Worm (Caenorhabditis elegans) whole organism, L1 larva: ENCODE results near the gene smk-1.

Source experiments
- egl-13 ChIP-seq: sonication (generic microtip); optimal IDR thresholded peaks from 2 replicates; lab custom pipeline; 2016; ENCODE audit warnings: missing genotype, missing genetic modification reagents, missing genetic modification characterization, missing compliant biosample characterization
- elt-2 ChIP-seq: sonication (generic microtip); optimal IDR thresholded peaks from 2 replicates; lab custom pipeline; 2016; ENCODE audit warnings: missing genetic modification characterization, mild to moderate bottlenecking, inconsistent platforms, missing compliant biosample characterization, missing genetic modification reagents
- ets-5 ChIP-seq: fragments of 200-800 bp; sonication (Bioruptor generic); IDR thresholded peaks from 2 replicates; pipeline ENCODE4 v1.3.6; 2022; ENCODE audit warnings: missing genetic modification characterization, missing compliant biosample characterization
- fkh-10 ChIP-seq: sonication (generic microtip); optimal IDR thresholded peaks from 2 replicates; lab custom pipeline; 2017; ENCODE audit warnings: missing biosample characterization, missing genetic modification reagents, missing genetic modification characterization
- hlh-17 ChIP-seq: fragments of 200-800 bp; sonication (Bioruptor generic); optimal IDR thresholded peaks from 2 replicates; lab custom pipeline; 2018; ENCODE audit warnings: missing genetic modification characterization, mild to moderate bottlenecking, missing compliant biosample characterization, moderate library complexity, borderline replicate concordance
- nhr-12 ChIP-seq: sonication (generic microtip); optimal IDR thresholded peaks from 2 replicates; lab custom pipeline; 2017; ENCODE audit warnings: missing biosample characterization, missing genetic modification characterization
- nhr-20 ChIP-seq: sonication (generic microtip); optimal IDR thresholded peaks from 2 replicates; lab custom pipeline; 2016; ENCODE audit warnings: mild to moderate bottlenecking, missing genetic modification characterization, missing compliant biosample characterization
- nhr-85 ChIP-seq: sonication (generic microtip); peaks from one replicate; lab custom pipeline; 2016; ENCODE audit warnings: missing genetic modification characterization, inconsistent platforms, missing compliant biosample characterization
- pag-3 ChIP-seq: sonication (generic microtip); optimal IDR thresholded peaks from 2 replicates; lab custom pipeline; 2017; ENCODE audit warnings: missing genetic modification characterization, mild to moderate bottlenecking, missing compliant biosample characterization, antibody characterized with exemption, borderline replicate concordance; ENCODE audit not compliant: insufficient read depth

DNA sequence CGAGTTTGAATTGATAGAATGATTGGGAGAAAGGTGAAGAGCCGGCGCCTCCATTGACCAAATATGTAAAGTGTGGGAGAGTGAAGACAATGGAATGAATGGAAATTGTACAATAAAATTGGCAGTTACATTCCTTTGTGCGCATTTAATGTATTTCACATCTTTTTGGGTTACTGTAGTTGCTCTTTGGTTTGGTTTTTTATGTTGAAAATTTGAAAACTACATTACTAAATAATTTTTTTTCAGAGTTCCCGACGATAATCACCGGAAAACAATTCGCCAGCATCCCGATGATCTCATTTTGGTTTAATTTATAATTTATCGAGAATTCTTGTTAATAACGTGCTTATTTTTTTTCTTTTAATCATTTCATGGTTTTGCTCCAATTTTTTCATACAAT, 26.6 kb upstream of the smk-1 start, which contains the start of gene C10B5.1:
- TF ChIP-seq elt-2 (no peak), hlh-17 (GFP tag; lab: Kevin White, UChicago) (no peak), nhr-85 (tag; lab: Kevin White, UChicago) (no peak), fkh-10 (GFP tag; lab: Kevin White, UChicago) (no peak), nhr-20 (tag; lab: Kevin White, UChicago) (no peak), ets-5 (GFP tag; lab: Robert Waterston, UW) (no peak), pag-3 (tag; lab: Kevin White, UChicago) (no peak), nhr-12 (no peak), egl-13 (no peak)
